Fruit fly (Drosophila melanogaster): ENCODE data around the gene dod.

- TF ChIP-seq CG34367 (tag; optimal IDR thresholded peaks at IDR 0.05) (no peak), EcR (GFP tag; optimal IDR thresholded peaks at IDR 0.05) (no peak), gl (tag; optimal IDR thresholded peaks at IDR 0.05) (no peak), Pif1B (GFP tag; optimal IDR thresholded peaks at IDR 0.05) (no peak)
Measured at dm6 chrX:21351210-21351824, 6.2 kb downstream of the dod start.

Measured in whole organism, pupa.